Fruit fly (Drosophila melanogaster) S2 (cell line): ENCODE results near the gene CG1622.

Source experiments
- CG8478 ChIP-seq: fragments of >200 bp; optimal IDR thresholded peaks from 2 replicates; lab custom pipeline; 2018
- CTCF ChIP-seq, 2 experiments: fragments of >200 bp; optimal IDR thresholded peaks; 2 replicates each; lab custom pipeline; 2018

Gene CG1622

DNA sequence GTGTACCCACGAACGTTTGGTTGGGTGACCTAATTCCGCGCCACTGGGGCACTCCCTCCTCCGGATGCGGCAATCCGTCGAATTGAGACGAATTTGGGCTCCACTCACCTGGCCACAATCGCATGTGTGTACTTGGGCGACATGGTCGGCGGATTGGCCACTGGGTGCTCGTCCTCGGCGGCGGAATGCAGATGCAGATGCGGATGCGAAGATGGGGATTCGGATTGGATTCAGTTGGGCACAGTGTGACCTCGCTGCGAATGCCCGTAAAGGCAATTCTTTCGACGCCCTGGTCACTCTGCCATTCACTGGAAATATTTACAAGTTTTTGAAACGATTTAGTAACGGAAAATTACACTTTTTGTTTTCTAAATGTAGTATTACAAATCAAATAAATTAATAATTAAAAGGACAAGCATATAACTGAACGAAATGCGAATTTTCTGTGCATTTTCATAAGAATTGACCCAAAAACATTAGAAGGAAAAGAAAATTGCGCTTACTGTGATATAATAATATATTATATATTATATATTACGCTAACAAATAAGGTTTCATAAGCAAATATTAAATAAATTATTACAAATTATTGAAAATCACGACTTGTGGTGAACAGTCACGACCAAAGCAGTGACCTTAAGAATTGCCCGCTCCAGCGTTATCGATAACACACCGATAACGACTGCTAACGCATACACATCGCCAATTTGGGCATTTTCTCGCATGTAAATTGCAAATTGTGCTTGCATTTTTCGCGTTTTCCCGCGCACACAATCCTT is at the start of gene CG1622:
Gene CG1622 (plus strand): TSS at position 678 of the 779 bp plus-strand sequence.
- TF ChIP-seq CTCF (optimal IDR thresholded peaks at IDR 0.05; lab: Kevin White, UChicago) (no peak), CG8478 (no peak)

DNA sequence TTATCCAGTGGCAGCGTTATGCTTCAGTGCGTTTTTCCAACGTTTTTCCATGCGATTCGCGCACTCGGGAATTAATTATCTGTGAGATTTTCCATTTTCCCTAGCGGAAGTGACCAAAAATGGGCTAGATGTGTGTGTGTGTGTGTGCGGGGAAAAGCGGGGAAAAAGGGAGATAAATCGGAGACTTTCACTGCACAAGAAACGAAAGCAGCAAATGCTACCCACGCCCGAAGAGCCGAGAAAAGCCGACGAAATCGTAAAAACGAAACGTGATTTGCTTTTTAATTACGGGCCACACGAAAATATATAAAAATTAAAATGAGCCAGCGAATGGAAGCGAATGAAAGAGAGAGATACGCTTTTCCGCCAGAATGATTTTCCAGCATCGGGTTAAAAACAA is 49.1 kb upstream of the CG1622 start:
- no peak for TF ChIP-seq CTCF (optimal IDR thresholded peaks at IDR 0.05; lab: Kevin White, UChicago)

DNA sequence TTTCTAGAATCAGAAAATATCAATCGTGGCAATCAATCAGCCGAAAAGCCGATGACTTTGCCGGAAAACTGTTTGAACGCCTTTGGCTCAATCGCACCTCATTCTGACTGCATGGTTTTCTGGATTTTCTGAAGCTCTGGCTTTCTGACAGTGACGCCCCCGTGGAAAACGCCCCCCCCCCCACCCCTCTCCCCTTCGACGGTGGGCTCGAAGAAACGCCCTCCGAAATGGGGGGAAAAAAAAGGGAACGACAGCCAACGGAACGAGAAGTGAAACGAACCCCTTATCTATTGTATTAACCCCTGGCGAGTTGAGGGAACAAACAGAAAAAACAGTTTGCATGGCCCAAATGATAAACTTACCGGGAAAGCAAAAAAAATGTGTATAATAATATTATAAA is 48.4 kb upstream of the CG1622 start:
- TF ChIP-seq CTCF (optimal IDR thresholded peaks at IDR 0.05; lab: Kevin White, UChicago), result no peak
- TF ChIP-seq CG8478, result no peak

DNA sequence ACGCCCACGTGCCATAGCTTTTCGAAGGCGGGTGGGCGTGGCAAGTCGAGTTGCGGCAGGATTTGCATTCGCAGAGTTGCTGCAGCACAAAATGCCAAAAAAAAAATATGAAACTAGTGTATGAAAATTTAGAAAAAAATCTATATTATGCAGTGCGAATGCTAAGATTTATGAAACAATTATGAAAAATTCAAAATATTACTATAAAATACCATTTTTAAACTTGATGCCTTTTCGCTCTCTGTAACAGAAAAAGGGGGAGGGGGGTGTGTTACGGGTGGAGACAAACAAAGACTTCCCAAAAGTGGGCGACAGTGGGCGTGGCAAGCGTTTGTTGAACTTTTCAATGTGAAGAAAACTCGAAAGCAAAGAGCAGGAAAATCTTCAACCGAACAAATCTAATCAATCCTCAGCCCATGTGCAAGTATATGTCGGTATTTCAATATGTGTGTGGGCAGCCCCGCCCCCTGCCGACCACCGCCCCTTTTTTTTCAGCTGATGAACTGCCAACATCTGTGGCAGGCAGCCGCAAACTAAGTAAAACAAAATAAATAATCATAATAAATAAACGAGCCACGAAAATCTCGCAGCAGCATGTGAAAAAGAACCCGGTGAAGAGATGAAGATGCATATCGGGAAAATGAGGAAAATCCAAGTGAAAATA is 47.0 kb upstream of the CG1622 start:
- no peak for TF ChIP-seq CG8478
- TF ChIP-seq CTCF (optimal IDR thresholded peaks at IDR 0.05; lab: Kevin White, UChicago), result no peak

DNA sequence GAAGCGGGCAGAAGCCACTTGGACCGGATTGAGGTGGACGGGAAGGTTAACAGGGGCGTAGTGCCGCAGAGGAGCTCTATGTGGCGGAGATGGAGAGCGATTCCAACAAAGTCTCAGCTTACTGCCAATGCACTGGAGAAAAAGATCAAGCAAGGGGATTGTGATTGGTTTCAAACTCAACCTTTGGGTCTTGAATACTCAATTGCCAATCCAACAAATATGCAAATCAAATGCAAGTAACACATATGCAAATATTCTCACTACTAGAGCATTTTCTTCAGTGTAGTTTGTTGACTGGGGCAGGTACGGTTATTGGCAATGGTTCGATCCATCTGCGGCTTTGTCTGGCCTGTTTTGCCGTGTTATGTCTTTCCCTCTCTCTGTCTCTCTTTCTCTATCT is 45.6 kb upstream of the CG1622 start:
- no peak for TF ChIP-seq CG8478
- no peak for TF ChIP-seq CTCF (optimal IDR thresholded peaks at IDR 0.05; lab: Kevin White, UChicago)

DNA sequence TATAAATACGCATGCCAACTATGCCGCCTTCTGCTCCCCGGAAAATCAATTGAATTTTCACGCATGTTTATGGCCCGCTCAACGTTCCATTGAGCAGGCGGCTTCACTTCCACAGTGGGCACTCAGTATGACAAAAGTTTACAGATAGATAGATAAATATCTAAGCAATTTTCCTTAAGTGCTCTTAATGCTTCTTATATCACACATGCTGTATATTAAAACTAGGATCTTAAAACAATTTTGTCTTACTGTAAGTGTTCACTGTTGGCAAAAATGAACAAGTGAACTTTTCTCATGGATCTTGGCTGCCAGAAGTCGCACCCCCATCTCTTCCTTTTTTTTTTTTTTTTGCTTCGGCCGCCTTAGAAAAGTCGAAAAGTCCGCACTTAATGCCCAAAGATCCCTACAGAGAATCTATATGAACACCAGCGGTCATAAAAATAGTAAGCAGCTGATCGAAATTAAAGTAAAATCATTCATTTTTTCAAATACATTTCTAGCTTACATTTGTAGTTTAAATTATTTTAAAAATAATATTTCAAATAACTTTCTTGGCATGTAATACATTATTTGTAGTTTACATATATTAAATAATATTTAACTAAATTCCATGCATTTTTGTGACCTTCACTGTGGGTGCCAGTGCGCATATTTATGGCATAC is 43.7 kb upstream of the CG1622 start:
- TF ChIP-seq CG8478 (no peak), CTCF (optimal IDR thresholded peaks at IDR 0.05; lab: Kevin White, UChicago) (no peak)

DNA sequence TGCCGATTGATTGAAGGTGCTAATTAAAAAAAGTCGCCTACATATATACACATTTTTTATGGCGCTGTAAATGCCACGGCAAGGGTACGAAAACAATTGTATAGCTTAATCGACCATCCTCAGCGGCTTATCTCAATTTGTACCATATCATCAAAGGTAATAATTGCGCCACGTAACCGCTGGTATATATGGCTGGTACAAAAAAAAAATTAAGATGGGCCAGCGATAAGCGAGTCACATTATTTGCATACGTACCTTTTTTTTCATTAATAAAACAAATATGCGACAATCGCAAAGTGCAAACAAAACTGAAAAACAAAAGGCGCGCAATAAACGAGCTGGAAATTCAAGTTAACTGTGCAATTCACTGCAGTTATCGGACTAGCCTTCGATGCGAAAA is 42.4 kb upstream of the CG1622 start:
- no peak for TF ChIP-seq CTCF (optimal IDR thresholded peaks at IDR 0.05; lab: Kevin White, UChicago)
- TF ChIP-seq CG8478, result no peak

DNA sequence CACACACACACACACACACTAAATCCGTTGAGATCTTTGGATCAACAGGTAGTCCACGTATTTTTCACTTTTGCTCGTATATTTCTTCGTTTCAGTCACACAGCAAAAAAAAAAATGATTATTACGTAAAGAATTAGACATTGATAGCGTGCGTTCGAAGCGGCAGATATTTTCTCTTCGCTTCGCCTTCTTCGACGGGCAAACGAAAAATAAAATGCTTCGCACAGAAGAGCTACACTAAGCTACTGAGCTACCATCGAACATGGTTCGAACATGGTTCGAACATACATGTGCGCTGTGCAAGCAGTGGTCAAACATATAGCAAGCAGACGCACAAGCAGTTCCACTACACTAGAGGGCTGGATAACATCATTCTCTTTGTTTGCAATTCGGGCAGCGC is 39.9 kb upstream of the CG1622 start:
- TF ChIP-seq CG8478 (no peak), CTCF (optimal IDR thresholded peaks at IDR 0.05; lab: Kevin White, UChicago) (peak; percentile 33 to 46)

DNA sequence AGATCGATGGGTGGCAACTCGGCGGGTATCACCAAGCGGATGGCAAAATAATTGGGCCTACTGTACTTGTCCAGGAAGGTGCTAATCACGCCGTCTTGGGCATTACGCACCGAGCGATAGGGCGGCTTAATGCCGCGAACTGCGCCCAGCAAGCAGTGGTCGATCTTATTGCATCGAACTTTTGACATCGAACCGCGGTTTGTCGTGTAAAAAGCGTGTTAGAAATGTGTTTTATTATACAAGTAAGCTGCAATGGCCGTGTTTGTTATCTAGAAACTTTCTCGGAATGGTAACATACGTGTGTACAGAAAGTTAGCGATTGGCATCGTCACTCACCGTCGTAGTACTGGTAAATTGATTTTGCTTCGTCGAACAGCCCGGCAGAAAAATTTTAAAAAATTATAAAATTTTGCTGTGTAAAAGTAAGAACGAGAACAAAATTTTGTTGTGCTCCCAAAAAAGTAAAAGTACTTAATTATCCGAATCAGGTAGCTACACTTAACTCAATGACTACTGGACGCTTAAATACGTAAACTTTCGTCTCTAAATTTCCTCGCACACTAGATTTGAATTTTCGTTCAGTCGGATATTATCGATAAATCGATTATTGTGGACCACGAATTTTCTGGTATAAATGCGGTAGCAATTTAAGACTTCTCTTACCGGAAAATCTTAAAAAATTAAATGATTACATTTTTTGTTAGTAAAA is 38.7 kb upstream of the CG1622 start, which contains the start of the genes mew and CG15742:
Gene mew (minus strand): TSS at position 443 of the 709 bp plus-strand sequence.
Gene CG15742 (minus strand): TSS at position 448 of the 709 bp plus-strand sequence.
- TF ChIP-seq CTCF (optimal IDR thresholded peaks at IDR 0.05; lab: Kevin White, UChicago), result peak in 1 of 2 experiments; percentile 17
- TF ChIP-seq CG8478, result no peak

DNA sequence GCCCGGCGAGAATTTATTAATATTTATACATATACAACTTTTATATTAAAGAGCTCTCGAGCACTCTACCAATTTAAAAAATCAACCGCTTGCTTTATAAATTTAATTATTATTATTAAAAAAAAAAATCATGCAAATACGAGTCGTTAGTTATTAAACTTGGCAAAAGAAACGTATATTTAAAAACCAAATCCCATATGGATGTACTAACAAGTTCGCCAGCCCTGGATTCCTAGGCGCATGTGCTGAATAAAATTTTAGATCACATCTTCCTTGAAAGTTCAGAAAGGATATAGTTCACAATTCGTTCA is 38.2 kb upstream of the CG1622 start, which contains the start of gene comt:
Gene comt (plus strand): TSS at position 265 of the 311 bp plus-strand sequence.
- TF ChIP-seq CTCF (optimal IDR thresholded peaks at IDR 0.05; lab: Kevin White, UChicago) (no peak), CG8478 (no peak)

DNA sequence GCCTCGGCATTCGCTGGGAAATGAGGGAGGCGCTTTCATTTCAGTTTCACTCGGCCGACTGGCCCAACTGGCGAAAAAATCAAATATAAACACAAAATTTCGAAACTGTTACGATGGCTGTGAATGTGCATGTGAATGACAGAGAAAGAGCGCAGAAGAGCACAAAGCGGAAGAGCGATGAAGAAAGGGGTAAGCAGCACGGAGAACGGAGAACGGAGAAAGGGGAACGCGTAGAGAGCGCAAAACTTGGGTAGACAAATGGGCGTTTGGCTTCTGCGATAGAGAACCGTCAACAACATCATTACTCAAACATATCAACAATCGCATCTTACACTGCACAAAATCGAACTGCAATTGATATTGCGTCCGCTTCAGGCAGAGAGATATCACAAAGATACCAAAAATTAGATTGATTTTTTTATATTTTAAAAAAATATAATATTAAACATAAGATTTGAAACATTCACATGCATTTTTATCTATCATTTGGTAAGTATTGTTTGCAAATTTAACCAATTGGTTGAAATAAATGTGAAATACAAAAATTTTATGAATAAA is 24.1 kb upstream of the CG1622 start:
- TF ChIP-seq CTCF (optimal IDR thresholded peaks at IDR 0.05; lab: Kevin White, UChicago), result no peak

DNA sequence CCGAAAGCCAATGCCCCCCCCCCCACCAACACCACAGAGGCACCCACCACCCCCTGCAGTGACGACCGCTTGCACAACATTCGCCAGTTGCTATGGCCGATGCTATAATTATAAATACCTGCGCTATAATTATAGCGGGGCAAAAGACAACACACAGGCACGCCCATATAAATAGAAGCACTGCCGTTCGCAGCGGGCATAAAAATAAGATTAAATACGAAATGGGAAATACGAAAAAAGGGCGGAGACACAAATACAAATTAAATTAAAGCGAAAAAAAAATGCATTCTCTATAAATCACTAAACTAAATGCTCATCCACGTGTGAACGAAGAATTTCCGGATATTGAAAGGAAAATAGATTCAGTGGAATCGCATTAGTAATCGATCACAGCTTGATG is 23.5 kb upstream of the CG1622 start:
- TF ChIP-seq CTCF (optimal IDR thresholded peaks at IDR 0.05; lab: Kevin White, UChicago) (no peak), CG8478 (no peak)

DNA sequence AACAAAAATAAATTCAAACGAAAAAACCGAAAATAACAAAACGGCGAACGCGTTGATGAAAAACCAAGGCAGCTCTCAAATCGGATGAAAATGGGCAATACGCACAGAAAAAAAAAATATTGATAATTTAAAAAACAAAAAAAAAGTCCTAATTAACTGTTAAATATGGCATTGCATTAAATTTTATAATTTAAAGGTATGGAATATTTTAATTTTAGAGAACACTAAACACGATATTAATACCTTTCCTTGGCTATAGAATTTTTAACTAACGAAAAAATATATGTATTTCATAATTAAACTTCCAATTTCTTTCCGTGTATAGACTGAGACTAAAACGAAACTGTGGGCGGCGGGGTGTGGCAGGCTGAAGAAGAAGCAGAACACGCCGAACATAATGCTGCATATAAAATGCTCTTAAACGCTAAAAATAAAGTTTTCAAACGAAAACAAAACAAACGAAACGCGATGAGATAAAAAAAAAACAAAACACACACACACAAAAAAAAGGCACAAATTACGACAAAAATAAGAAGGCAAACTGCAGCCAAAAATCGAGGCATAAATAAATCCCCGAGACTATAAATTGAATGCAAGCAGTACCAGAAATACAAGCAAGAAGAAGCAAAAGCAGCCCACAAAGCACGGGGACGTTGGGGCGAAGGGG is 22.3 kb upstream of the CG1622 start:
- TF ChIP-seq CG8478, result no peak
- TF ChIP-seq CTCF (optimal IDR thresholded peaks at IDR 0.05; lab: Kevin White, UChicago), result no peak

DNA sequence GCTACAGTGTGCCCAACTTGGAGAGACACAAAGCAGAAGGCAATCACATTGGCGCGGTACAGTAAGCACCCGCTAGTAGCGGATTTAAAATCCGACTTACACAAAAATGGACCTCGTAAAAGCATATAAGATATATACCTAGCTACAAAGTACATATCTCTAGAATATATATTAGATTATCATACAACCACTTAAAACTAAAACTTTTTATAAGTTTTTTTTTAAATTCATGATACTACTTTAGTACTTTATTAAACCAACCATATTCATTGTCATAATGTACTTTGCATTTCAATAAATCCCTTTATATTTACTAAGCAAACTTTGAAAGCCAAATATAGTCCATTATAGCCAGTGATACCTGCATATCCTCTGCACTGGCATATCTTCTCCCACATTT is 21.7 kb upstream of the CG1622 start:
- TF ChIP-seq CG8478 (no peak), CTCF (optimal IDR thresholded peaks at IDR 0.05; lab: Kevin White, UChicago) (no peak)

DNA sequence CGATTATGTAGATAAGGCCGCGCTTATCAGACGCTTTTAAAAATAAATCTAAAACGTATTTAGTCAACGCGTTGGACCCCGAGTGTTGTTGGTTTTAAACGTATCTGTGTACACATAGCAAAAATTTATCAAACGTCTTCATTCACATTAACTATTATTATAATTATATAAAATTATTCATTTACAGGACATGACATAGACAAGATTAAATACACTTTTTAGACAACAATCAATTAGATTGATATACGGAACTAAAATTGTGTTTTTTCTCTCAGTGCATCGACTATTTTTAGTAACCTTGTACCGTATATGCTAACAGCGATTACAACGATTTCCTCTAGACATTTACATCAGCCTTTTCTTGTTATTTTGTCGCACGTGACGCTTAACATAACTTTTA is 20.2 kb upstream of the CG1622 start:
- TF ChIP-seq CTCF (optimal IDR thresholded peaks at IDR 0.05; lab: Kevin White, UChicago), result no peak
- no peak for TF ChIP-seq CG8478
